Fruit fly (Drosophila melanogaster) whole organism, larva: ENCODE measurements around the gene PGRP-LD.

Experiments used
- noc ChIP-seq: fragments of 200-800 bp; sonication (Bioruptor generic); optimal IDR thresholded peaks from 3 replicates; lab custom pipeline; 2019; ENCODE audit warnings: missing biosample characterization, mild to moderate bottlenecking, missing genetic modification characterization, moderate library complexity

Gene PGRP-LD

dm6 chr3L:5808540-5809200 is 28.8 kb downstream of the PGRP-LD start:
- peak; percentile 57 for TF ChIP-seq noc (tag; lab: Kevin White, UChicago)

DNA sequence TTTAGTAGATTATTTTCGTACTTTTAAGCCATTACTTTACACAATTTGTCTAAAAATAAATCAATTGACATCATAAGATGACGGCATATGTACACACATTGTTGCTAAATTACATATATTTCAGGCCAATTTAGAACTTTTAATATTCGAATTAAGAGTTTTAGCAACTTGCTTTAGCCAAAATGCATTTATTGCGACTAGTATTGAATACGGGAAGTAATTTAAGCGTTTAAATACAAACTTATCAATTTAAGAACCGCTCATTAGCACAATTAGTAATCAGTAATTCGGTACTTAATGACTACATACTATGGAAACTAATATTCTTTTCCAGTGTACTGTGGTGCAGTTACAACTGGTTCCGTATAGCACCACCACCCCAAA is 29.3 kb downstream of the PGRP-LD start:
- TF ChIP-seq noc (tag; lab: Kevin White, UChicago): no peak

DNA sequence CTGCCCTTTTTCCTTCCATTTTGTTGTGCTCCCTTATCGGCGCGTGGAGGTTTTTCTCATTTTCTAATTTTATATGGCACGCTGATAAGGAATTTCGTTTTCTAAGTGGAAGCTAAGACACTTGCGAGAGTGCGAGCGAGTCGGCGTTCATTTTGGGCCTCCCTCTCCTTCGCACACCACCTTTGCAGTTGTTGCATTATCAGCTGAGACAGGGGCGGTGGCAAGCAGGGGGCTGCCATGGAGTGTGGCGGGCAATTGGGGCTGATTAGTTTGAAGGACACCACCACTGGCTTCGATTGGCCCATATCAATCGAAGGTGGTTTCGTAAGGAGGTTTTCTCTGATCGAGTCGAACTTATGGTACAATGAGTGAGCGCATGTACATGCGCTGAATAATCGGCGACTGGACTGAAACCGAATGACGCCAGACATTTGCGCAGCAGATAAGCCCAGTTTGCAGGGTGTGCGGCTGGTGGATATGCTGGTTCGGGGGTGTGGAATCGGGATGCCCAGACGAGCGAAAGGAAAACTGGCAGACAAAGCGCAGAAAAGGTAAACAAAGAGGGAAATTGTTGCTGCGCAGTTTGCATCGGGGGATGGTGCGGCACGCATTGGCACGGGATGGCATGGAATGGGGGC is 29.9 kb downstream of the PGRP-LD start:
- TF ChIP-seq noc (tag; lab: Kevin White, UChicago): peak; percentile 35

- TF ChIP-seq noc (tag; lab: Kevin White, UChicago): peak; percentile 42
These were observed 30.9 kb downstream of the PGRP-LD start, which contains the start of the genes S6k and kri for dm6 chr3L:5810633-5811341. S6k (minus strand) TSS chr3L:5810931. kri (plus strand) TSS chr3L:5810973.

- TF ChIP-seq noc (tag; lab: Kevin White, UChicago): no peak
These were observed 33.2 kb downstream of the PGRP-LD start, which contains the start of gene mad2 for dm6 chr3L:5813016-5813415. mad2 (minus strand) TSS chr3L:5813093.

DNA sequence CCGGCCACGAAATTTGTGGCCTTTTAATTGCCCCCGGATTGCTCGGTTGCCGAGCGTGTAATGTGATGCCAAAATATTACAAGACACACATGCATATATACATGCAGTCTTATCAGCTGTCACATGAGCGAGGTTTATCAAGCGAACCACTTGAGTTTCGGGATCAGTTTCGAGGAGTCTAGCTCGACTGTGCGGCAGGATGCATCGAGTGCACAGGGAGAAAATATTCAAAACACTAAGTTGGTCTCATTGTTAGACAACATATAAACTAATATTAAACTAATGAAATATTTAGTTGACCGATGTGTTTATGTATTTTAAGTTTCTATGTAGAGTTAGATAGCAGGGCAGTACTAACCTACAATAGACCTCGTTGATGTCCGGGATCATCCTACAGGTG is 37.3 kb downstream of the PGRP-LD start:
- no peak for TF ChIP-seq noc (tag; lab: Kevin White, UChicago)

dm6 chr3L:5819310-5819709 is 39.5 kb downstream of the PGRP-LD start:
- peak; percentile 40 for TF ChIP-seq noc (tag; lab: Kevin White, UChicago)

DNA sequence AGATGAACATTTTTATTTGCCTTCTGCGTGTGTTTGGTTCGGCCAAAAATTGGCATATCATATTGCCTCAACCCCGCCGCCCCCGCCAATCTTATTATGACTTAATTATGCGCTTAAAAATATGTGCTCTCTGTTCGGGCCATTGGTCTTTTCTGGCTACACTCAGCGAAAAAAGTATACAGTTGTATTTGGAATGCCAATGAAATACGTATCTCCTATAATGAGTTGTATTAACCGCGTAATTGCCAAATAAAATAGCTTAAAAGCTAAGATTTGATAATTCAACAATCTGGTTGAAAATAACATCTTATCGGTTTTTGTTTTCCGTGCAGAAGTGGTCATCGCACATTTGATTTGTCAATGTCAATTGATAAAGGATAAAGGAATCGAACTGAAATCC is 40.2 kb downstream of the PGRP-LD start:
- TF ChIP-seq noc (tag; lab: Kevin White, UChicago): no peak

- no peak for TF ChIP-seq noc (tag; lab: Kevin White, UChicago)
These were observed 40.9 kb downstream of the PGRP-LD start for dm6 chr3L:5820793-5821192.

DNA sequence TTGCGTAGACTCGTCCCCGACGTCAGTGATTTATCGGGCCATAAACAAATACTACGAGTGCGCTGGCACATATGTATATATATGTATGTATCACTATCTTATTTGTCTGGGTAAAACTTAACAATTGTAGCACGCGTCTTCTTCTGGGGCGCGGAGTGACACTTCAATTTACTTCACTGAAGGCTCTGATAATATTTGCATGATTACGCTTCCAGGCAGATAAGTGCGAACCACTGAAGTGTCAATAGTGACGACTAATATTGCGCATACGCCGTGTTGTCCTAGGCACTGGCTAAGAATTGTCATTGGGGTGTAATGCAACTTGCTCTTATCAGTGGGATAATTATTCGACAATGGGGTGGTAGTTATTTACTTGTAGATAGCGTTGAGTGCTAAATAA is 41.7 kb downstream of the PGRP-LD start:
- TF ChIP-seq noc (tag; lab: Kevin White, UChicago): no peak

- TF ChIP-seq noc (tag; lab: Kevin White, UChicago): peak; percentile 46
These were observed 44.1 kb downstream of the PGRP-LD start for dm6 chr3L:5823763-5824445.

DNA sequence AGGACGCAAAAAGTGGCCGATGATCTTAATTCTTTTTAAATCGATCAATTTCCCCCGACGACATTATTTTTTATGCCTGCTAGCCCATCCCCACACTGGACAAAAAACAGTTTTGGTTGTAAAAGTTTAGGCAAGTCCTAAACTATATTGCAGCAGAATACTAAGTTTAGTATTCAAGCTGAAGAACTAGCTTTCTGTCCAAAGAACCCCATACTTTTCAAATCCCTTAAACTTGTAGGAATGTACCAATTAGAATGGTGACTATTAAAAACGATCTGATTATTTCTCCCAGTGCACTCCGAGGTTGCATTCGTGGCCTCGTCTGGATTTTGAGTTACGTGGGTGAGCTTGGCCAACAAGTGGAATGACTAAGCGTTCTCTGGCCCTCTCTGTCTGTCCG is 45.6 kb downstream of the PGRP-LD start:
- TF ChIP-seq noc (tag; lab: Kevin White, UChicago): no peak

DNA sequence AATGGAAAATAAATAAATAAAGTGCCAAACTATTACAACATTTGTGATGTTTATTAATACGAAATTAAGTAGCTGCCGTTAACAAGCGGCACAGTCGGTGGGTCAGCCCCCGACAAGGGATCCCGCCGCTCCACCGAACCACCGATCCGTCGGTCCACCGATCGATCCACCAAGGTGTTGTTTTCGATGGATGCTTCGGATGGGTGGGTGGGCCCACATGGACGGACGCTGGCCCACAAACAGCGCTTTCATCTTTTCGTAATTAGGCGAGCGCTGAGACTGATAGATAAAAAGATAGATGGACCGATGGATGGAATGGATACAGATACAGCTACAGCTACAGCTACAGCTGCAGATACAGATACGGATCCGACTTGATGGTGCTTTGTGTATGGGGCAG is 48.4 kb downstream of the PGRP-LD start:
- TF ChIP-seq noc (tag; lab: Kevin White, UChicago): no peak

dm6 chr3L:5828684-5829083 is 48.8 kb downstream of the PGRP-LD start:
- TF ChIP-seq noc (tag; lab: Kevin White, UChicago): no peak

- TF ChIP-seq noc (tag; lab: Kevin White, UChicago): no peak
These were observed 50.8 kb downstream of the PGRP-LD start for dm6 chr3L:5830649-5831048.

DNA sequence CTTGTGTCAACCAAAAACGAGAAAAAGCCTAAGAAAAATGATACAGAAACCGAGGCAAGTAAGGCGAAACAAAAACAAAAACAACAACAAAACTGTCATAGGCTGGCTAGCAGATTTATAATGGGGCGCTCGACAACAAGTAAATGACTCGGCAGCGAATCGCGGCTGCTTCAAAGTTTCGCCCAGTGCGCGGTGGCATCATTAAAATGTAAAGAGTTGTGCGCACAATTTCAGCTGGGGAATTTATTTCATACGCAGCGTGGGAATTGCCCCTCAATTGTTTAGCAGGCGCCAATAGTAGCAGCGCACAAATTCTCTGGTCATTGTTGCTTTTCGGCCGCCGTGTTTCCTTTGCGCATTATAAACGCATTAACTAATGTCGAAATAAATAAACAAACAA is 52.0 kb downstream of the PGRP-LD start:
- no peak for TF ChIP-seq noc (tag; lab: Kevin White, UChicago)
